Worm (Caenorhabditis elegans): ENCODE data around the gene T14B4.1.

DNA sequence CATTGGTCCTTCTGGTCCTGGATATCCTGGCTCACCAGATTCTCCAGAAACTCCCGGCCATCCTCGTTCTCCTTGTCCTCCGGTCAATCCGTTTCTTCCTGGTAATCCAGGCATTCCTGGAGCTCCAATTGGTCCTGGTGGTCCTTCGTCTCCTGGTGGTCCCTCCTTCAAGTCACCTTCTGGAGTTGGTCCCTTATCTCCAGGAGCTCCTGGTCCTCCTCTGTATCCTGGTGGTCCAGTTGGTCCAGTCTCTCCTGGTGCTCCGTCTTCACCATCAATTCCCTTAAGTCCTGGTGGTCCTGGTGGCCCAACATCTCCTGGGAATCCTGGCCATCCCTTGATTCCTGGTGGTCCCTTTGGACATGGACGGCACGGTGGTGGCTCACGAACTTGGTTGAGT is 26.1 kb upstream of the T14B4.1 start:
- TF ChIP-seq unc-62 (GFP tag; optimal IDR thresholded peaks at IDR 0.05 in 1 of 2): no peak
- no peak for TF ChIP-seq unc-62 (tag; optimal IDR thresholded peaks at IDR 0.05)
- no peak for TF ChIP-seq nhr-28 (tag; optimal IDR thresholded peaks at IDR 0.05)
- TF ChIP-seq ces-1 (GFP tag; optimal IDR thresholded peaks at IDR 0.05): no peak
- TF ChIP-seq ama-1 (optimal IDR thresholded peaks at IDR 0.05): no peak
- no peak for TF ChIP-seq unc-39 (tag; optimal IDR thresholded peaks at IDR 0.05)
- no peak for TF ChIP-seq ztf-7 (tag; optimal IDR thresholded peaks at IDR 0.05)
- no peak for TF ChIP-seq lin-15B (tag; optimal IDR thresholded peaks at IDR 0.05)

Data from whole organism, L4 larva.